Fruit fly (Drosophila melanogaster): ENCODE measurements around the gene PNUTS.

DNA sequence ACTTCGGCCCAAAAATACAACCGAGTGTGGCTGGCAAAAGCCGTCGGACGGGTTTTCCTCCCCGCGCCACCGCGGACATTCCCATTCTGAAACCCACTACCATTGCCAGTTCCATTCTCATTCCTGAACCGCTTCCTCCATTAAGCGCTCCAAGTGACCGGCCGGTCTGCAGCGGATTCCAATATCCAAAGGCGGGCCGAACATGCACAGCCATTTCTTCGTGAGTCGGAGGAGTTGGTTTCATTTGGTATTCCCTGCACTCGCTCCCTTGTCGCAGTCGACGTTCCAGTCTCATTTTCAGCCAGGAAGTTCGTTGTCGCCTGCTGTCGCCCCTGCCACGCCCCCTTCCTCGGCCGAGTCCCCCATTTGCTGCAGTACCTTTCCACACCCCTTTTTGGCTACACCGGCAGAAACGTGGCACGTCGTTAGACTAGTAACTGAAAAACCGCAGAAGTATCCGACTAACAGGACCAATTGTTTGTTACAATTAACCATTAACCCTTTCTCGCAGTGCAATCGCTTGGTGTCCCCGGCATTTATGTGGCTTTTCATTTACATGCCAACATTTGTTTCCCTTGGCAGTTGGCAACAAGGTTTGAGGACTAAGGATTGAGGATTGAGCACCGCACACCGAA lies 22.2 kb upstream of the PNUTS start:
- no peak for TF ChIP-seq CG8478 (optimal IDR thresholded peaks at IDR 0.05)
- TF ChIP-seq CTCF (optimal IDR thresholded peaks at IDR 0.05) = no peak

All from S2 (cell line).